Worm (Caenorhabditis elegans) whole organism, L4 larva: Measurements from ENCODE around the gene srx-54.

Source experiments
- D1046.2 ChIP-seq: fragments of 200-800 bp; sonication (Bioruptor generic); IDR thresholded peaks from 2 replicates; pipeline ENCODE4 v1.3.6; 2022; ENCODE audit warnings: missing genetic modification characterization, missing compliant biosample characterization
- F44E2.7 ChIP-seq: fragments of 200-800 bp; sonication (Bioruptor generic); IDR thresholded peaks from 2 replicates; pipeline ENCODE4 v2.1.2; 2022; ENCODE audit warnings: missing genetic modification characterization, missing compliant biosample characterization
- T20F7.1 ChIP-seq: fragments of 200-800 bp; sonication (Bioruptor generic); optimal IDR thresholded peaks from 2 replicates; lab custom pipeline; 2018; ENCODE audit warnings: mild to moderate bottlenecking, missing genetic modification characterization, missing compliant biosample characterization
- Y105C5A.15 ChIP-seq: fragments of 200-800 bp; sonication (Bioruptor generic); IDR thresholded peaks from 2 replicates; pipeline ENCODE4 v1.3.6; 2022; ENCODE audit warnings: missing genetic modification characterization, missing compliant biosample characterization
- Y48G9A.11 ChIP-seq: fragments of 200-800 bp; sonication (Bioruptor generic); IDR thresholded peaks from 2 replicates; pipeline ENCODE4 v1.3.6; 2022; ENCODE audit warnings: missing genetic modification reagents, missing genetic modification characterization, missing compliant biosample characterization
- Y75B8A.6 ChIP-seq: fragments of 200-800 bp; sonication (Bioruptor generic); IDR thresholded peaks from 2 replicates; pipeline ENCODE4 v1.3.6; 2022; ENCODE audit warnings: missing genetic modification reagents, missing genetic modification characterization, missing compliant biosample characterization
- ZK546.5 ChIP-seq, 2 experiments: sonication (generic microtip); optimal IDR thresholded peaks; 2 replicates each; lab custom pipeline; 2017; ENCODE audit warnings: missing biosample characterization in 2 of 2, missing genetic modification characterization in 2 of 2
- ceh-62 ChIP-seq: sonication (generic microtip); optimal IDR thresholded peaks from 2 replicates; lab custom pipeline; 2017; ENCODE audit warnings: missing biosample characterization, missing genetic modification characterization
- ces-1 ChIP-seq: fragments of 150-350 bp; sonication (generic microtip); optimal IDR thresholded peaks from 4 replicates; lab custom pipeline; 2014; ENCODE audit warnings: missing biosample characterization, missing genetic modification reagents, missing genetic modification characterization
- ctbp-1 ChIP-seq: fragments of 200-800 bp; sonication (Bioruptor generic); IDR thresholded peaks from 2 replicates; pipeline ENCODE4 v1.3.6; 2022; ENCODE audit warnings: missing genetic modification reagents, missing genetic modification characterization, missing compliant biosample characterization
- daf-16 ChIP-seq, 3 experiments: sonication (generic microtip); optimal IDR thresholded peaks; 2 replicates each; lab custom pipeline; 2016 to 2017; ENCODE audit warnings: missing genetic modification characterization in 3 of 3, missing genetic modification reagents in 3 of 3, mild to moderate bottlenecking in 2 of 3, missing compliant biosample characterization in 2 of 3, missing biosample characterization in 1 of 3, moderate library complexity in 1 of 3
- daf-19 ChIP-seq: fragments of 200-800 bp; sonication (Bioruptor generic); conservative IDR thresholded peaks from 2 replicates; pipeline ENCODE4 v1.3.6; 2022; ENCODE audit warnings: missing genetic modification characterization, missing compliant biosample characterization
- daf-8 ChIP-seq: fragments of 200-800 bp; sonication (Bioruptor generic); IDR thresholded peaks from 2 replicates; pipeline ENCODE4 v1.3.6; 2022; ENCODE audit warnings: missing genetic modification characterization, missing compliant biosample characterization
- dmd-9 ChIP-seq: fragments of 200-800 bp; sonication (Bioruptor generic); IDR thresholded peaks from 2 replicates; pipeline ENCODE4 v1.3.6; 2022; ENCODE audit warnings: missing genetic modification reagents, missing genetic modification characterization, missing compliant biosample characterization
- dpl-1 ChIP-seq: fragments of 150-350 bp; optimal IDR thresholded peaks from 2 replicates; lab custom pipeline; 2014; ENCODE audit warnings: missing biosample characterization, missing genetic modification reagents, missing genetic modification characterization
- duxl-1 ChIP-seq: sonication (generic microtip); optimal IDR thresholded peaks from 2 replicates; lab custom pipeline; 2016; ENCODE audit warnings: mild to moderate bottlenecking, missing genetic modification characterization, moderate library complexity, missing compliant biosample characterization; ENCODE audit not compliant: poor library complexity
- fos-1 ChIP-seq: fragments of 150-350 bp; optimal IDR thresholded peaks from 2 replicates; lab custom pipeline; 2014; ENCODE audit warnings: missing biosample characterization, missing genetic modification characterization
- gei-8 ChIP-seq: fragments of 200-800 bp; sonication (Bioruptor generic); optimal IDR thresholded peaks from 2 replicates; lab custom pipeline; 2018; ENCODE audit warnings: mild to moderate bottlenecking, missing genetic modification characterization, missing compliant biosample characterization
- hmg-1.1 ChIP-seq: fragments of 200-800 bp; sonication (Bioruptor generic); IDR thresholded peaks from 2 replicates; pipeline ENCODE4 v1.3.6; 2022; ENCODE audit warnings: missing genetic modification reagents, missing genetic modification characterization, missing compliant biosample characterization
- jun-1 ChIP-seq: fragments of 150-350 bp; optimal IDR thresholded peaks from 2 replicates; lab custom pipeline; 2014; ENCODE audit warnings: missing biosample characterization, missing genetic modification reagents, missing genetic modification characterization
- lim-7 ChIP-seq: fragments of 200-800 bp; sonication (Bioruptor generic); IDR thresholded peaks from 2 replicates; pipeline ENCODE4 v1.3.6; 2022; ENCODE audit warnings: missing genetic modification characterization, missing compliant biosample characterization
- lin-13 ChIP-seq: fragments of 150-350 bp; optimal IDR thresholded peaks from 2 replicates; lab custom pipeline; 2014; ENCODE audit warnings: missing biosample characterization, missing genetic modification reagents, missing genetic modification characterization
- lin-39 ChIP-seq: fragments of 150-350 bp; optimal IDR thresholded peaks from 2 replicates; lab custom pipeline; 2014; ENCODE audit warnings: missing biosample characterization, missing genetic modification reagents, missing genetic modification characterization
- madf-5 ChIP-seq, 2 experiments: fragments of 200-800 bp; sonication (Bioruptor generic); IDR thresholded peaks; 2 replicates each; pipeline ENCODE4 v1.3.6; 2022; ENCODE audit warnings: missing compliant biosample characterization in 2 of 2, missing genetic modification characterization in 2 of 2
- mes-2 ChIP-seq: sonication (generic microtip); optimal IDR thresholded peaks from 2 replicates; lab custom pipeline; 2016; ENCODE audit warnings: missing genotype, mild to moderate bottlenecking, missing genetic modification characterization, missing compliant biosample characterization; ENCODE audit not compliant: poor library complexity, severe bottlenecking
- mxl-3 ChIP-seq: fragments of 200-800 bp; sonication (Bioruptor generic); optimal IDR thresholded peaks from 2 replicates; lab custom pipeline; 2018; ENCODE audit warnings: mild to moderate bottlenecking, missing genetic modification characterization, missing compliant biosample characterization
- nhr-237 ChIP-seq: sonication (generic microtip); optimal IDR thresholded peaks from 2 replicates; lab custom pipeline; 2017; ENCODE audit warnings: missing biosample characterization, missing genetic modification characterization
- nhr-28 ChIP-seq: fragments of 150-350 bp; optimal IDR thresholded peaks from 2 replicates; lab custom pipeline; 2014; ENCODE audit warnings: missing biosample characterization, missing genetic modification characterization
- nhr-41 ChIP-seq: fragments of 200-800 bp; sonication (Bioruptor generic); IDR thresholded peaks from 2 replicates; pipeline ENCODE4 v1.3.6; 2022; ENCODE audit warnings: missing genetic modification reagents, missing genetic modification characterization, missing compliant biosample characterization
- pqm-1 ChIP-seq: sonication (generic microtip); optimal IDR thresholded peaks from 2 replicates; lab custom pipeline; 2017; ENCODE audit warnings: missing biosample characterization, missing genetic modification characterization
- rbr-2 ChIP-seq: sonication (generic microtip); optimal IDR thresholded peaks from 2 replicates; lab custom pipeline; 2016; ENCODE audit warnings: missing genotype, missing genetic modification characterization, missing compliant biosample characterization
- saeg-2 ChIP-seq: fragments of 200-800 bp; sonication (Bioruptor generic); IDR thresholded peaks from 2 replicates; pipeline ENCODE4 v1.3.6; 2022; ENCODE audit warnings: missing genetic modification reagents, missing genetic modification characterization, missing compliant biosample characterization
- sdz-12 ChIP-seq: fragments of 200-800 bp; sonication (Bioruptor generic); optimal IDR thresholded peaks from 2 replicates; lab custom pipeline; 2018; ENCODE audit warnings: mild to moderate bottlenecking, missing genetic modification characterization, missing compliant biosample characterization
- set-16 ChIP-seq: fragments of 200-800 bp; sonication (Bioruptor generic); IDR thresholded peaks from 2 replicates; pipeline ENCODE4 v1.3.6; 2022; ENCODE audit warnings: missing genetic modification reagents, missing genetic modification characterization, missing compliant biosample characterization
- spr-1 ChIP-seq: sonication (generic microtip); optimal IDR thresholded peaks from 2 replicates; lab custom pipeline; 2016; ENCODE audit warnings: mild to moderate bottlenecking, missing genetic modification characterization, missing compliant biosample characterization
- spr-3 ChIP-seq: fragments of 200-800 bp; sonication (Bioruptor generic); optimal IDR thresholded peaks from 2 replicates; lab custom pipeline; 2018; ENCODE audit warnings: mild to moderate bottlenecking, missing genetic modification characterization, missing compliant biosample characterization
- tra-1 ChIP-seq: fragments of 200-800 bp; sonication (Bioruptor generic); IDR thresholded peaks from 2 replicates; pipeline ENCODE4 v1.3.6; 2022; ENCODE audit warnings: missing genetic modification reagents, missing genetic modification characterization, missing compliant biosample characterization
- unc-62 ChIP-seq, 3 experiments: fragments of 150-350 bp in 1 of 3; sonication (generic microtip); optimal IDR thresholded peaks in 2 of 3; peaks in 1 of 3; 1 replicate in 1 of 3; 2 replicates in 2 of 3; lab custom pipeline; 2014 to 2017; ENCODE audit warnings: missing biosample characterization in 3 of 3, missing genetic modification characterization in 3 of 3, missing genetic modification reagents in 3 of 3, missing genotype in 1 of 3
- zfp-2 ChIP-seq: sonication (generic microtip); optimal IDR thresholded peaks from 2 replicates; lab custom pipeline; 2016; ENCODE audit warnings: mild to moderate bottlenecking, missing genetic modification characterization, missing compliant biosample characterization
- zfp-3 ChIP-seq: fragments of 200-800 bp; sonication (Bioruptor generic); conservative IDR thresholded peaks from 2 replicates; pipeline ENCODE4 v1.3.6; 2022; ENCODE audit warnings: missing genetic modification reagents, missing genetic modification characterization, missing compliant biosample characterization
- zip-11 ChIP-seq: fragments of 200-800 bp; sonication (Bioruptor generic); IDR thresholded peaks from 2 replicates; pipeline ENCODE4 v1.3.6; 2022; ENCODE audit warnings: missing genetic modification characterization, missing compliant biosample characterization
- zip-2 ChIP-seq: fragments of 150-350 bp; optimal IDR thresholded peaks from 2 replicates; lab custom pipeline; 2014; ENCODE audit warnings: missing biosample characterization, missing genetic modification characterization
- ztf-7 ChIP-seq: fragments of 150-350 bp; optimal IDR thresholded peaks from 2 replicates; lab custom pipeline; 2014; ENCODE audit warnings: missing biosample characterization, missing genetic modification characterization

The srx-54 gene

ce11 chrV:16965655-16966054, 9.4 kb upstream of the srx-54 start, which contains the start of gene efl-1 (continued):
- TF ChIP-seq dmd-9 (GFP tag; lab: Robert Waterston, UW) (0 out of 2 replicates have a peak, but pooled peaks have one; percentile 41), mxl-3 (no peak), pqm-1 (no peak), rbr-2 (tag; lab: Kevin White, UChicago) (peak; percentile 81), Y105C5A.15 (GFP tag; lab: Robert Waterston, UW) (no peak), ctbp-1 (GFP tag; lab: Robert Waterston, UW) (no peak), spr-3 (GFP tag; lab: Kevin White, UChicago) (peak; percentile 62), Y48G9A.11 (GFP tag; lab: Robert Waterston, UW) (0 out of 2 replicates have a peak, but pooled peaks have one; percentile 8), nhr-41 (GFP tag; lab: Robert Waterston, UW) (no peak), saeg-2 (GFP tag; lab: Robert Waterston, UW) (no peak), lin-13 (peak; percentile 71), daf-19 (GFP tag; lab: Robert Waterston, UW) (no peak), daf-8 (GFP tag; lab: Robert Waterston, UW) (no peak)

ce11 chrV:16966636-16967035, 8.4 kb upstream of the srx-54 start, which contains the start of gene fbxa-90:
TSS of gene fbxa-90 (plus strand) at chrV:16966814.
- TF ChIP-seq nhr-28 (tag; lab: Kevin White, UChicago) (peak; percentile 0), fos-1 (tag; lab: Kevin White, UChicago) (no peak), sdz-12 (no peak), ZK546.5 (tag; optimal IDR thresholded peaks at IDR 0.05; lab: Kevin White, UChicago) (no peak), lin-39 (tag; lab: Kevin White, UChicago) (no peak), daf-19 (GFP tag; lab: Robert Waterston, UW) (no peak), set-16 (GFP tag; lab: Robert Waterston, UW) (no peak), ctbp-1 (GFP tag; lab: Robert Waterston, UW) (no peak), dpl-1 (GFP tag; lab: Kevin White, UChicago) (peak; percentile 6), lim-7 (no peak), zip-2 (tag; lab: Kevin White, UChicago) (no peak), D1046.2 (GFP tag; lab: Robert Waterston, UW) (no peak), Y75B8A.6 (GFP tag; lab: Robert Waterston, UW) (no peak), lin-13 (no peak), spr-1 (no peak), hmg-1.1 (GFP tag; lab: Robert Waterston, UW) (peak; percentile 11; the same call in 1 of the 2 replicates), nhr-237 (no peak), zfp-2 (tag; lab: Kevin White, UChicago) (no peak), T20F7.1 (no peak), ces-1 (GFP tag; lab: Kevin White, UChicago) (no peak), unc-62 (GFP tag; optimal IDR thresholded peaks at IDR 0.05 in 1 of 2; lab: Kevin White, UChicago) (peak in 1 of 2 experiments; percentile 34), unc-62 (tag; optimal IDR thresholded peaks at IDR 0.05; lab: Kevin White, UChicago) (no peak), daf-16 (GFP tag; optimal IDR thresholded peaks at IDR 0.05; lab: Kevin White, UChicago) (no peak), daf-16 (tag; optimal IDR thresholded peaks at IDR 0.05; lab: Kevin White, UChicago) (no peak), madf-5 (GFP tag; IDR thresholded peaks at IDR 0.05; lab: Robert Waterston, UW) (no peak), ztf-7 (tag; lab: Kevin White, UChicago) (no peak), gei-8 (GFP tag; lab: Kevin White, UChicago) (no peak)

- TF ChIP-seq jun-1 (no peak), dmd-9 (GFP tag; lab: Robert Waterston, UW) (no peak), tra-1 (GFP tag; lab: Robert Waterston, UW) (no peak), F44E2.7 (no peak), gei-8 (GFP tag; lab: Kevin White, UChicago) (no peak), mes-2 (no peak), mxl-3 (no peak), ceh-62 (tag; lab: Kevin White, UChicago) (no peak), nhr-41 (GFP tag; lab: Robert Waterston, UW) (no peak), zfp-3 (GFP tag; lab: Robert Waterston, UW) (no peak), zip-11 (GFP tag; lab: Robert Waterston, UW) (no peak), daf-16 (GFP tag; optimal IDR thresholded peaks at IDR 0.05; lab: Kevin White, UChicago) (no peak), daf-16 (tag; optimal IDR thresholded peaks at IDR 0.05; lab: Kevin White, UChicago) (no peak), D1046.2 (GFP tag; lab: Robert Waterston, UW) (no peak), duxl-1 (tag; lab: Kevin White, UChicago) (no peak), lim-7 (no peak), lin-39 (tag; lab: Kevin White, UChicago) (no peak)
Measured at ce11 chrV:16972134-16972533, 2.9 kb upstream of the srx-54 start, which contains the start of gene srh-119. TSS of gene srh-119 (plus strand) at chrV:16972434.
